Worm (Caenorhabditis elegans) whole organism, late embryonic: ENCODE results near the gene skr-21.

Experiments used
- ama-1 ChIP-seq: fragments of 150-350 bp; optimal IDR thresholded peaks from 2 replicates; lab custom pipeline; 2014
- fax-1 ChIP-seq: sonication (generic microtip); optimal IDR thresholded peaks from 2 replicates; lab custom pipeline; 2016; ENCODE audit warnings: missing genotype, missing genetic modification characterization, missing compliant biosample characterization
- hlh-30 ChIP-seq: sonication (generic microtip); optimal IDR thresholded peaks from 2 replicates; lab custom pipeline; 2017; ENCODE audit warnings: antibody characterized with exemption, missing genetic modification characterization, missing compliant biosample characterization; ENCODE audit not compliant: insufficient read depth
- nhr-11 ChIP-seq: fragments of 150-350 bp; optimal IDR thresholded peaks from 2 replicates; lab custom pipeline; 2014; ENCODE audit warnings: missing biosample characterization, missing genetic modification characterization
- pqm-1 ChIP-seq: sonication (generic microtip); optimal IDR thresholded peaks from 2 replicates; lab custom pipeline; 2016; ENCODE audit warnings: missing genetic modification characterization, missing compliant biosample characterization
- rnt-1 ChIP-seq: sonication (generic microtip); optimal IDR thresholded peaks from 2 replicates; lab custom pipeline; 2016; ENCODE audit warnings: missing genetic modification characterization, missing compliant biosample characterization

DNA sequence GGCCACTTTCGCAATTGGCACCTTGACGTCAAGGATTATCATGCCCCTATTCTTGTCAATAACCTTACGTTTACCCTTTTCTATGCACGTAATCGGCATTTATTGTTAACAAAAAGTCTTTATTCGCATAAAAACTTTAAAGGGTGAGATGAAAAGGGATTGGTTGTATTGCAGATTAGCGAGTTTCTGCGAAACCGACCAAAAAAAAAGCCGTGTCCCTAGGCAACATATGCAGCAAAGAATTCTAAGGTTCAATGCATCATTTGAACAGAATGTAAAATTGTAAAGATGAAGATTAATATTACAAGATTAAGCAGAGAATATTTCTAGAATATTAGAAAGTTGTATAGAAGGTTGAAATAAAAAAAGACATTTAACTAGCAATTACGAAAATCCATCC lies 44.5 kb downstream of the skr-21 start:
- TF ChIP-seq rnt-1: no peak
- TF ChIP-seq pqm-1 (tag; lab: Kevin White, UChicago): no peak
- no peak for TF ChIP-seq hlh-30 (tag; lab: Kevin White, UChicago)
- no peak for TF ChIP-seq ama-1 (lab: Kevin White, UChicago)
- no peak for TF ChIP-seq nhr-11 (tag; lab: Kevin White, UChicago)
- no peak for TF ChIP-seq fax-1
